Worm (Caenorhabditis elegans) whole organism, late embryonic: ENCODE data around the gene snf-6.

Experiments
- ceh-19 ChIP-seq: fragments of 200-800 bp; sonication (Bioruptor generic); optimal IDR thresholded peaks from 2 replicates; lab custom pipeline; 2018; ENCODE audit warnings: mild to moderate bottlenecking, missing genetic modification characterization, missing compliant biosample characterization
- ets-4 ChIP-seq: sonication (generic microtip); optimal IDR thresholded peaks from 2 replicates; lab custom pipeline; 2016; ENCODE audit warnings: missing genetic modification characterization, missing compliant biosample characterization
- fkh-10 ChIP-seq: fragments of 150-350 bp; optimal IDR thresholded peaks from 2 replicates; lab custom pipeline; 2014; ENCODE audit warnings: missing biosample characterization, missing genetic modification reagents, missing genetic modification characterization
- pax-1 ChIP-seq: fragments of 150-350 bp; optimal IDR thresholded peaks from 2 replicates; lab custom pipeline; 2014; ENCODE audit warnings: missing biosample characterization, missing genetic modification characterization
- ttx-3 ChIP-seq: sonication (generic microtip); optimal IDR thresholded peaks from 2 replicates; lab custom pipeline; 2016; ENCODE audit warnings: missing genetic modification reagents, missing genetic modification characterization, missing compliant biosample characterization

DNA sequence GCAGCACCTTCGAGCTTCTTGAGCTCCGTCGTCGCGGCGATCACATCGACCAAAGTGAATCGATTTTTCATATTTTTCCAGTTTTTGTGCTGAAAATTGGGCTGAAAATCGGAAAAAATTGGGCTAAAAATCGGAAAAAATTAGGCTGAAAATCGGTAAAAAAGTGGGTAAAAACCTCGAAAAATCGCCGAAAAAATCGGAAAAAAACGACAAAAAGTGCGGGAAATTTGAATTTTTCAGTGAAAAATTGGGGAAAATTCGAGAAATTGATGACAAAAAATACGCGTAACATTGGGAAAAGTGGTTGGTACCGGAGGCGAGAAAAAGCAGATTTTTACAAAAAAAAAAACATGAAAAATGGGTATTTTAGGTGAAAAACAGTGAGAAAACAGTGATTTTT, 49.2 kb downstream of the snf-6 start, which contains the start of gene Y82E9BR.18:
- no peak for TF ChIP-seq fkh-10 (GFP tag; lab: Kevin White, UChicago)
- no peak for TF ChIP-seq ttx-3
- TF ChIP-seq pax-1 (tag; lab: Kevin White, UChicago) = no peak
- no peak for TF ChIP-seq ets-4
- TF ChIP-seq ceh-19 (GFP tag; lab: Kevin White, UChicago) = no peak
